Fruit fly (Drosophila melanogaster) Kc167 (cell line): ENCODE results near the gene Mtr3.

Experiments used
- h ChIP-seq: fragments of >200 bp; optimal IDR thresholded peaks from 3 replicates; lab custom pipeline; 2018; ENCODE audit warnings: missing external identifiers
- psq ChIP-seq: fragments of >200 bp; optimal IDR thresholded peaks from 2 replicates; lab custom pipeline; 2017; ENCODE audit warnings: missing external identifiers
- ttk ChIP-seq: sonication (Bioruptor generic); optimal IDR thresholded peaks from 2 replicates; lab custom pipeline; 2017; ENCODE audit warnings: missing external identifiers

DNA sequence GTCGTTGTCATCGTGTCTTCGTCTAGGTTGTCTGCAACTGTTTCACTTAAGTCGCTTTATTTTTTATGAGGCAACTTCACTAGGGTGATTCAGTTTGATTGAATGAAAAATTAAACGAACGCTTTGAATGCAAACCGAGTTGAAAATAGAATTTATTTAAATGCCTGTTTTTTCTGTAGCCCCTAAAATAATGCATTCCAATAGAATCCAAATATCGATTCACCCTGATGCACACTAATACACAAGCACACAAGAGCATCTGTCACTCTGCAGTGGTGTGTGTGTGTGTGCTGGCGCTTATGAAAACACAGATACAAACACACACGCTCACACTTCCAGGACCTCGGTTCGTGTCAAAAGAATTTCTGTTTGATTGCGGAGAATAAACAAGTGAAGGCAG lies 48.3 kb upstream of the Mtr3 start:
- TF ChIP-seq psq (lab: Kevin White, UChicago) (no peak), h (lab: Kevin White, UChicago) (no peak), ttk (no peak)
